Worm (Caenorhabditis elegans): ENCODE data around the gene dod-21.
A peak's percentile ranks its signal among the peaks of the same experiment; 100 is the strongest.

The dod-21 gene

DNA sequence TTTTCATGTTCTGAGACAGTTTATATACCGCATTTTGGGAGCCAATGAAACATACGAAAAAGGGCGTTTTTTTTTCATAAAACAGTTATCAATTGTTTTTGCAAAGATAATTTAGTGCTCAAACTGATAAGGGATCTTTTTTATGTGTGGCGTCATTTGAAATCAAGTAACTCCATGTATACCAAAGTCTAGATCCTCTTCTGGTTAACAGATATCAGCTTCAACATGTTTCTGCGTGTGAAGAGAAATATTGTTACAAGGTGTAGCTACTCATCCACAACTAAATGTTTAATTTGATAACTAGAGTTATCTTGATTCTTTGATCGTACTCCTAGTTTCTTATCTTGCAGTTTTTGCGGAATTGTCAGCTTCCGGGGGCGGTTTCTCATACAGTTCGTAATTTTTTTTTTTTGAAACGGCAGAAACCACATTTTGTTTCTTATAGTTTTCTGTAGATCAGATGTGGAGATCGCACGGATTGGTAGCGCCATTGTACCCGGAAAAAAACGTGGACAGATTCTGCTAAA lies 35.5 kb downstream of the dod-21 start (continued):
- no peak for TF ChIP-seq aly-2 (tag; optimal IDR thresholded peaks at IDR 0.05)
- TF ChIP-seq unc-62 (GFP tag; optimal IDR thresholded peaks at IDR 0.05 in 1 of 2), result peak in 1 of 2 experiments; percentile 55
- no peak for TF ChIP-seq unc-62 (tag; optimal IDR thresholded peaks at IDR 0.05)
- TF ChIP-seq madf-9 (GFP tag; conservative IDR thresholded peaks at IDR 0.05), result no peak
- TF ChIP-seq ZK337.2 (GFP tag; IDR thresholded peaks at IDR 0.05), result no peak
- no peak for TF ChIP-seq lin-38 (GFP tag; IDR thresholded peaks at IDR 0.05)
- no peak for TF ChIP-seq hif-1 (tag; optimal IDR thresholded peaks at IDR 0.05)

DNA sequence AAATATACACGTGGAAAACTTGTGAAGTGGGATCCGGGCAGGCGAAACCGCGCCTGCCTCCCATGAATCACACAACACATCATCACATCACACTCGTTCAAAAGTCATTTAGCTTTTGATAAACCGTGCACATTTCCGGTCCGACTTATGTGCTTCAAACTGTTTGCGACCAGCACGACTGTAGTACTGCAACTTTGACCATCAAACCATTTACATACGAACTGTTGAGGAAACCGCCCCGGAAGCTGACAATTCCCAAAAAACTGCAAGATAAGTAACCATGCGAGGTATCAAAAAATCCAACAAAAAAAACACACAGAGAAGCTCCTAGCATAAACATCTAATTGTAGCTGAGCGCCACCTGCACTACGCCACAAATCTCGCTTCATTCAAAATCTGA lies 36.2 kb downstream of the dod-21 start:
- TF ChIP-seq set-16 (GFP tag; IDR thresholded peaks at IDR 0.05), result no peak
- 0 out of 2 replicates have a peak, but pooled peaks have one; percentile 31 for TF ChIP-seq lim-7 (GFP tag; IDR thresholded peaks at IDR 0.05)
- peak in 1 of 2 experiments; percentile 94 for TF ChIP-seq unc-62 (GFP tag; optimal IDR thresholded peaks at IDR 0.05 in 1 of 2)
- TF ChIP-seq unc-62 (tag; optimal IDR thresholded peaks at IDR 0.05), result no peak
- TF ChIP-seq F49E8.2 (tag; optimal IDR thresholded peaks at IDR 0.05; ENCODE audit: borderline replicate concordance), result no peak
- no peak for TF ChIP-seq cey-2 (tag; optimal IDR thresholded peaks at IDR 0.05; ENCODE audit: borderline replicate concordance, insufficient read depth)
- TF ChIP-seq lin-38 (GFP tag; IDR thresholded peaks at IDR 0.05), result no peak
- TF ChIP-seq lsy-2 (tag; optimal IDR thresholded peaks at IDR 0.05), result no peak

DNA sequence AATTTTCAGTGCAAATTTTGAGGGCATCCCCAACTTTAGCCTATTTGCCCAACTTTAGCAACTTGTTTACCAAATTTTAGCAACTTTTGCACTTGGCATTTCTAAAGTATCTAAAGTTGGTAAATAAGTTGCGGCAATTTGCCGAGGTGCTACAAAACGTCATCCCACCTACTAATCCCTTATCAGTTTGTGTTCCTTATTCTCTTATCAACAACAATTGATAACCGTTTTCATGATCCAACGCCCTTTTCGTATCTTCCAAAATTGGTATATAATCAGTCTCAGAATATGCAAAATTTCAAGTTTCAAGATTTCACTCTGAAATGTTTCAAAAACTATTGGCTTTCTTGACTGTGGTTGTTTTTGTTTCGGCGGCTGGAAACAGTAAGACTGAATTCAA lies 36.8 kb downstream of the dod-21 start, which contains the start of gene F55G11.4:
Gene F55G11.4, plus strand, starts transcription at position 289 of the 400 bp plus-strand sequence.
- TF ChIP-seq pqm-1 (tag; optimal IDR thresholded peaks at IDR 0.05) (peak; percentile 44), nhr-42 (GFP tag; IDR thresholded peaks at IDR 0.05) (no peak), unc-62 (GFP tag; optimal IDR thresholded peaks at IDR 0.05 in 1 of 2) (peak in 1 of 2 experiments; percentile 52), unc-62 (tag; optimal IDR thresholded peaks at IDR 0.05) (no peak), mep-1 (tag; optimal IDR thresholded peaks at IDR 0.05) (no peak), snpc-1.2 (GFP tag; IDR thresholded peaks at IDR 0.05) (no peak), dmd-6 (GFP tag; IDR thresholded peaks at IDR 0.05) (peak; percentile 22; the same call in 1 of the 2 replicates), Y105C5A.15 (GFP tag; IDR thresholded peaks at IDR 0.05) (no peak), mes-2 (tag; optimal IDR thresholded peaks at IDR 0.05; ENCODE audit: poor library complexity, severe bottlenecking) (no peak)

DNA sequence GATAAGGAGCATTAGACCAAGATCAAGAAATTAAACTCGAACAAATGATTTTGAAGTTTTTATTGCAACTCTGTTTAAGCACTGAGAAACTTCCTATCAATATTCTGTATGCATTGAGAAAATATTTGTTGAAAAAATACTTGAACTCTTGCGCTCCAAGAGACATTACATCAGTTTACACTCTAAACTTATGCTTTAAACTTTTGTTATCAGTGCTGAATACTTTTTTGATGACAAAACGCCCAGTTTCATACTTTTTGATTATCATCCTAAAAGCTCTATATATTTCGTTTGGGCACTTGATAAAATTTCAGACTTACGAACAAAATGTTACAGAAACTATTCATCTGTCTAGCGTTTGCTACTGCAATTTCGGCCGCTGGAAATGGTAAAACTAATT lies 39.4 kb downstream of the dod-21 start, which contains the start of gene dod-17:
Gene dod-17, plus strand, starts transcription at position 323 of the 400 bp plus-strand sequence.
- no peak for TF ChIP-seq zip-11 (GFP tag; IDR thresholded peaks at IDR 0.05)
- no peak for TF ChIP-seq D1046.2 (GFP tag; IDR thresholded peaks at IDR 0.05)
- TF ChIP-seq fkh-10 (GFP tag; optimal IDR thresholded peaks at IDR 0.05), result no peak
- no peak for TF ChIP-seq mdl-1 (tag; optimal IDR thresholded peaks at IDR 0.05)
- peak; percentile 35 for TF ChIP-seq pqm-1 (tag; optimal IDR thresholded peaks at IDR 0.05)
- TF ChIP-seq duxl-1 (tag; optimal IDR thresholded peaks at IDR 0.05; ENCODE audit: poor library complexity), result no peak
- no peak for TF ChIP-seq ceh-28 (tag; optimal IDR thresholded peaks at IDR 0.05)
- no peak for TF ChIP-seq mes-2 (tag; optimal IDR thresholded peaks at IDR 0.05; ENCODE audit: poor library complexity, severe bottlenecking)

DNA sequence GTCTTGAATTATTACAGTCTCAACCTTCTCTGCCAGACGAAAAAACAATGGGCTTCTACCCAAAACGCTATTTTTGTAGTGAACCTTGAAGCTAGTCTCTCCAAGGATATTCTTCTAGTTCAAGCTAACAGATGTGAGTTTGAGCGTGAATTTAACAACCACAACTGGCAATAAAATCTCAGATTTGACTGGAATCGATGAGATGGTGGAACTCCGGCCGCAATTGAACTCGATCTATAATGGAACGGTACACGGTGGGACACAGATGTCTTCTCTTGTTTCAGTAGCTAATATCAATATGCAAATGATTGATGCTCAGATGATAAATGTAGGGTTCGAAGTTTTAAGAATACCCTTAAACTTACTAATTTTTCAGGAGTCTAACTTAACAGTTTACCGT lies 41.1 kb downstream of the dod-21 start:
- TF ChIP-seq ces-1 (GFP tag; optimal IDR thresholded peaks at IDR 0.05) (no peak), unc-62 (GFP tag; optimal IDR thresholded peaks at IDR 0.05 in 1 of 2) (peak in 1 of 2 experiments; percentile 95), unc-62 (tag; optimal IDR thresholded peaks at IDR 0.05) (no peak), daf-8 (GFP tag; IDR thresholded peaks at IDR 0.05) (no peak)

DNA sequence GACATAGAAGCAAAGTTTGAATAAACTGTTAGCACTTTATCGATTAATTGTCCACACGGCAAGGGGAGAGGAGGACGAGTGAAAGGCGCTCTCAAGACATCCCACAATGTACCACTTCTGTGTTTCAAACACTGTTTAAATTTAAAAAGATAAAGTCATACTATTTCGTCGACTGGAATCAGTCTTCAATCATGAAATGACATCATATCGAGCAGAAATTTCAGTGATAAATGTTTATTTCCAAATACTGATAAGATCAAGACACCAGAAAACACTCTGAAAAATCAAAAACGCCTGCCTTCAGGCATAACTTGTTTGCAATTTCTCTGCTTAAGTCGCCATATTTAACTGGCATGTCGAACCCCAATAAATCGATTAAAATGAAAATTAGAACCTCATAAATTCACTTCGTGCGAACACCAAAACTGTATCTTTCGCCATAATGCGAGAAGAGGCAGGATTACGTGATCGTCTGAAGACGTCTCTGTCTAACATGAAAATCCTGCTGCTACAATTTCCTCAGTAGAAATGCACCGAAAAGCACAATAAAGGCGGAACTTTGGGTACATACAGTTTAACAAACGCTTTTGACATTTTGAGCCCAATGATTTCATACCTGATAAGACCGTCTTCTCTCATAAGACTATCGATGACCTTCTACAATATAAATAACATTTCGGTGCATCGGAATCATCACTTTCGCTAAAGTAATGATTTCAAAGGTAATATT lies 41.9 kb downstream of the dod-21 start, which contains the start of gene K10D11.2:
Gene K10D11.2, plus strand, starts transcription at position 680 of the 730 bp plus-strand sequence.
- TF ChIP-seq pqm-1 (tag; optimal IDR thresholded peaks at IDR 0.05), result peak; percentile 3
- no peak for TF ChIP-seq F10B5.3 (tag; optimal IDR thresholded peaks at IDR 0.05)
- no peak for TF ChIP-seq daf-16 (GFP tag; optimal IDR thresholded peaks at IDR 0.05)
- peak; percentile 38 for TF ChIP-seq daf-16 (tag; optimal IDR thresholded peaks at IDR 0.05)
- TF ChIP-seq tag-97 (GFP tag; IDR thresholded peaks at IDR 0.05), result no peak
- TF ChIP-seq php-3 (GFP tag; IDR thresholded peaks at IDR 0.05), result peak; percentile 34; the same call in 1 of the 2 replicates
- TF ChIP-seq vab-7 (GFP tag; IDR thresholded peaks at IDR 0.05), result no peak
- TF ChIP-seq dmd-6 (GFP tag; IDR thresholded peaks at IDR 0.05), result peak; percentile 87
- no peak for TF ChIP-seq mxl-2 (GFP tag; conservative IDR thresholded peaks at IDR 0.05)
- no peak for TF ChIP-seq ceh-28 (tag; optimal IDR thresholded peaks at IDR 0.05)
- no peak for TF ChIP-seq cey-2 (tag; optimal IDR thresholded peaks at IDR 0.05; ENCODE audit: borderline replicate concordance, insufficient read depth)
- no peak for TF ChIP-seq nhr-102 (tag; optimal IDR thresholded peaks at IDR 0.05)
- TF ChIP-seq hlh-11 (tag; optimal IDR thresholded peaks at IDR 0.05), result peak; percentile 7
- no peak for TF ChIP-seq nhr-77 (tag; optimal IDR thresholded peaks at IDR 0.05)
- TF ChIP-seq nhr-28 (tag; optimal IDR thresholded peaks at IDR 0.05), result peak; percentile 42
- no peak for TF ChIP-seq mdl-1 (tag; optimal IDR thresholded peaks at IDR 0.05)

Data from whole organism, L4 larva.